Worm (Caenorhabditis elegans): ENCODE results near the gene D1053.2.

D1053.2 gene

DNA sequence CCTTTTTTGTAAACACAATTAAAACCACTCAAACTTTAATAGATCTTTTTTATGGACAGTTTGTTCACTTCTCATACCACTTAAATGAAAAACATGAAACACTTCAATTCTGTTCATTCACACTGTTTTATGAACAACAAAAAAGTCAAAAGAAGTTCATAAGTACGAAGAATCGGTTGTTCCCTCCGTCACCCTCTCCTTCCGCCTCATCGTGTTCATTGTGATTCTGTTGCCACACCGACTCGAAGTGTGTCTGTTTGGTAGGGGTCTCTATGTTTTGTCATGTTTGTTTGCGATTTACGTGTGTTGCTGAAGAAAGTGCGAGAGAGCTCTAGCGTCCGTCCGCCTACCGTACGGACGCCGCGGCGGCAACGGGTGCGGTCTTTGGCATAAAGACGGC is 30.9 kb downstream of the D1053.2 start, which contains the start of gene lact-7:
Gene lact-7, plus strand, starts transcription at position 301 of the 400 bp plus-strand sequence.
- TF ChIP-seq gmeb-2 (tag; optimal IDR thresholded peaks at IDR 0.05) (no peak), tbx-7 (tag; optimal IDR thresholded peaks at IDR 0.05) (no peak), npax-4 (tag; optimal IDR thresholded peaks at IDR 0.05) (no peak), pax-1 (tag; optimal IDR thresholded peaks at IDR 0.05) (no peak), elt-2 (tag; optimal IDR thresholded peaks at IDR 0.05) (no peak), hlh-8 (tag; optimal IDR thresholded peaks at IDR 0.05) (no peak), pha-4 (tag; optimal IDR thresholded peaks at IDR 0.05) (no peak), sox-2 (GFP tag; IDR thresholded peaks at IDR 0.05) (no peak), hlh-13 (GFP tag; optimal IDR thresholded peaks at IDR 0.05) (no peak), sox-4 (tag; optimal IDR thresholded peaks at IDR 0.05) (no peak), Y22D7AL.16 (tag; optimal IDR thresholded peaks at IDR 0.05) (no peak), nhr-11 (tag; optimal IDR thresholded peaks at IDR 0.05) (no peak)

DNA sequence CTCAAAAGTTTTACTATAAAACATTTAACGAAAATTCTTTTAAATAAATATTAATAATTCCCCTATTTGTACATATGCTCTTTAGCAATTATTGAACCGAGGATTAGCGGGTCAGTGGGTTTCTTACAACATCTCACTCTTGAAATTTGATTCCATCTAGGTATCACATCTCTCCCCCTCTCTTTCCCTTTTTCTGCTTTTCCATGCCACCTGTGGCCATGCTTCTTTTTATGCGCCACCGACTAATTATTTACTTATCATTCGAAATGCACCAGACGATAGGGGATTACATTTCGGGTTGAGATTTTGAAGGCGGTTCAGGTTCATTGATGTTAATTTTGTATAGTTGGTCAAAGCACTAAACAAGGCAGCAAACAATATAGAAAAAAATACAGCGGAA is 37.9 kb downstream of the D1053.2 start:
- no peak for TF ChIP-seq elt-2 (tag; optimal IDR thresholded peaks at IDR 0.05)
- TF ChIP-seq tbx-2 (tag; optimal IDR thresholded peaks at IDR 0.05): no peak
- no peak for TF ChIP-seq K09A11.1 (tag; optimal IDR thresholded peaks at IDR 0.05; ENCODE audit: insufficient read depth)
- no peak for TF ChIP-seq ceh-31 (tag; optimal IDR thresholded peaks at IDR 0.05)
- TF ChIP-seq hlh-6 (tag; optimal IDR thresholded peaks at IDR 0.05): no peak
- TF ChIP-seq ceh-34 (tag; optimal IDR thresholded peaks at IDR 0.05): no peak
- TF ChIP-seq elt-4 (tag; optimal IDR thresholded peaks at IDR 0.05): no peak
- TF ChIP-seq ceh-14 (tag; optimal IDR thresholded peaks at IDR 0.05): no peak

DNA sequence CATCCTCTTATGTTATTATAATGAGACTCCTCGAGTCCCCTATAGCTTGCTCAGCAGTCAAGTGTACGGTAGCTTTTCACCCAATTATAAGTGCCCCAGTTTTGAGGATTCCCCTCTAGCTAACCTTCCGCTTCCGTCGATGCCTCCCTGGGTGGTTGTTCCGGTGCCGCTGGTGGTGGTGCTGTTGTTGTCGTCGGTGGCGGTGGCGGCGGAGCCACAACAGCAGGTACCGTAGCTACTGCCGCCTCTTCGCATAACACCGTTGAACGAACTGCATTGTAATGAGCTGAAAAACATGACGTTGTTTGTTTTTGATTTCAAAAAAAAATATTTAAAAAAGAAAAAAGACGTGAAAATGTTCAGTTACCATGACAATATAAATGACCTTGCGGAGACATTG is 38.5 kb downstream of the D1053.2 start:
- TF ChIP-seq ttx-3 (tag; optimal IDR thresholded peaks at IDR 0.05) (peak; percentile 69), ceh-6 (GFP tag; optimal IDR thresholded peaks at IDR 0.05) (no peak)

DNA sequence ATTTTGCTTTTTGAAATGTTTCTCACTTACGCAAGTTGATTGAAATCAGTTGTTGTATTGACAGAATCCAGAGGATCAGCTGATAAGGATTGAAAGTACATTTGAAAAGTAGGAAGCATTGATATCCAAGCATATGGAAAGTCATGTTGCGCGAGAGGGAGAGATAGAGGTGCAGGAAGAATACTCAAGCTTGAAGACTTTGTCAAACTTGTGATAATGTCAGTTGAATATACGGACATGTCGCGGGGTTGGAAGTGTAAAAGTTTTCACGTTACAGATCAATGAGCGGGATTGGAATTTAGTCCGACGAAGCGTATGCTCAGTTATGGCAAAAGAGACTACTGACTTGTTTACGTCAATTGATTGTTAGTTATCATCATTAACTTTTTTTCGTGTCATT is 41.3 kb downstream of the D1053.2 start, which contains the start of gene ttx-3:
Gene ttx-3, minus strand, starts transcription at position 101 of the 400 bp plus-strand sequence.
- TF ChIP-seq K09A11.1 (tag; optimal IDR thresholded peaks at IDR 0.05; ENCODE audit: insufficient read depth) (no peak), nhr-232 (tag; optimal IDR thresholded peaks at IDR 0.05) (no peak), pros-1 (tag; optimal IDR thresholded peaks at IDR 0.05) (no peak), nfya-1 (tag; optimal IDR thresholded peaks at IDR 0.05) (no peak), C08G9.2 (tag; optimal IDR thresholded peaks at IDR 0.05) (no peak), che-1 (tag; optimal IDR thresholded peaks at IDR 0.05) (no peak), odd-2 (tag; optimal IDR thresholded peaks at IDR 0.05) (no peak), ceh-31 (tag; optimal IDR thresholded peaks at IDR 0.05) (no peak), eyg-1 (tag; optimal IDR thresholded peaks at IDR 0.05) (no peak), fkh-10 (GFP tag; optimal IDR thresholded peaks at IDR 0.05) (no peak)
